Fruit fly (Drosophila melanogaster) whole organism, embryonic: Measurements from ENCODE around the gene Ctr1A.
A peak's percentile ranks its signal among the peaks of the same experiment; 100 is the strongest.

ENCODE experiments used
- ATbp ChIP-seq: fragments of 200-800 bp; sonication (Bioruptor generic); optimal IDR thresholded peaks from 2 replicates; lab custom pipeline; 2017; ENCODE audit warnings: missing biosample characterization, mild to moderate bottlenecking, missing genetic modification characterization, missing genetic modification reagents
- Bgb ChIP-seq: fragments of 200-800 bp; sonication (Bioruptor generic); IDR thresholded peaks from 2 replicates; pipeline ENCODE4 v1.3.6; 2022; ENCODE audit warnings: missing biosample characterization, missing genetic modification characterization; ENCODE audit not compliant: partially characterized antibody
- C15 ChIP-seq: fragments of 200-800 bp; sonication (Bioruptor generic); IDR thresholded peaks from 3 replicates; pipeline ENCODE4 v1.3.6; 2022; ENCODE audit warnings: missing biosample characterization, missing genetic modification characterization
- CG10565 ChIP-seq: fragments of 200-800 bp; sonication (Bioruptor generic); optimal IDR thresholded peaks from 3 replicates; lab custom pipeline; 2016; ENCODE audit warnings: missing biosample characterization, mild to moderate bottlenecking, missing genetic modification characterization
- CG10654 ChIP-seq: fragments of 200-800 bp; sonication (Bioruptor generic); optimal IDR thresholded peaks from 2 replicates; lab custom pipeline; 2016; ENCODE audit warnings: missing biosample characterization, missing genetic modification characterization
- CG11093 ChIP-seq: fragments of 200-800 bp; sonication (Bioruptor generic); IDR thresholded peaks from 3 replicates; pipeline ENCODE4 v1.3.6; 2022; ENCODE audit warnings: missing biosample characterization, missing genetic modification characterization
- CG11695 ChIP-seq: fragments of 200-800 bp; sonication (Bioruptor generic); IDR thresholded peaks from 3 replicates; pipeline ENCODE4 v1.3.6; 2022; ENCODE audit warnings: missing biosample characterization, missing genetic modification characterization
- CG14050 ChIP-seq: fragments of 200-800 bp; sonication (Bioruptor generic); IDR thresholded peaks from 3 replicates; pipeline ENCODE4 v1.3.6; 2022; ENCODE audit warnings: missing biosample characterization, missing genetic modification characterization
- CG14965 ChIP-seq: fragments of 200-800 bp; sonication (Bioruptor generic); optimal IDR thresholded peaks from 2 replicates; lab custom pipeline; 2016; ENCODE audit warnings: missing biosample characterization, missing genetic modification characterization, borderline replicate concordance
- CG17568 ChIP-seq: fragments of 200-800 bp; sonication (Bioruptor generic); optimal IDR thresholded peaks from 2 replicates; lab custom pipeline; 2018; ENCODE audit warnings: missing biosample characterization, mild to moderate bottlenecking, missing genetic modification characterization, moderate library complexity
- CG18011 ChIP-seq: fragments of 200-800 bp; sonication (Bioruptor generic); optimal IDR thresholded peaks from 2 replicates; lab custom pipeline; 2017; ENCODE audit warnings: missing biosample characterization, missing genetic modification characterization, mild to moderate bottlenecking, moderate library complexity, missing genotype
- CG2199 ChIP-seq: fragments of 200-800 bp; sonication (Bioruptor generic); IDR thresholded peaks from 3 replicates; pipeline ENCODE4 v1.3.6; 2022; ENCODE audit warnings: missing biosample characterization, missing genetic modification characterization
- CG2678 ChIP-seq: fragments of 200-800 bp; sonication (Bioruptor generic); optimal IDR thresholded peaks from 3 replicates; lab custom pipeline; 2019; ENCODE audit warnings: missing biosample characterization, mild to moderate bottlenecking, missing genetic modification characterization, moderate library complexity
- CG3065 ChIP-seq: fragments of 200-800 bp; sonication (Bioruptor generic); optimal IDR thresholded peaks from 2 replicates; lab custom pipeline; 2016; ENCODE audit warnings: missing biosample characterization, missing genetic modification characterization
- CG3995 ChIP-seq: fragments of 200-800 bp; sonication (Bioruptor generic); optimal IDR thresholded peaks from 3 replicates; lab custom pipeline; 2016; ENCODE audit warnings: missing biosample characterization, missing genetic modification characterization
- CG6272 ChIP-seq: fragments of 200-800 bp; sonication (Bioruptor generic); IDR thresholded peaks from 2 replicates; pipeline ENCODE4 v1.3.6; 2022; ENCODE audit warnings: missing biosample characterization, missing genetic modification characterization
- CG8281 ChIP-seq: fragments of 200-800 bp; sonication (Bioruptor generic); optimal IDR thresholded peaks from 2 replicates; lab custom pipeline; 2018; ENCODE audit warnings: missing biosample characterization, mild to moderate bottlenecking, missing genetic modification characterization, moderate library complexity
- D19A ChIP-seq: fragments of 200-800 bp; optimal IDR thresholded peaks from 3 replicates; lab custom pipeline; 2019; ENCODE audit warnings: missing biosample characterization, mild to moderate bottlenecking, missing genetic modification characterization, moderate library complexity
- Dek ChIP-seq: fragments of 200-800 bp; sonication (Bioruptor generic); optimal IDR thresholded peaks from 3 replicates; lab custom pipeline; 2019; ENCODE audit warnings: missing biosample characterization, mild to moderate bottlenecking, missing genetic modification characterization, moderate library complexity
- E2f2 ChIP-seq: fragments of 200-800 bp; sonication (Bioruptor generic); IDR thresholded peaks from 2 replicates; pipeline ENCODE4 v1.3.6; 2022; ENCODE audit warnings: missing biosample characterization, missing genetic modification characterization
- ERR ChIP-seq: fragments of 200-800 bp; sonication (Bioruptor generic); optimal IDR thresholded peaks from 2 replicates; lab custom pipeline; 2016; ENCODE audit warnings: missing biosample characterization, missing genetic modification characterization
- Fer1 ChIP-seq: fragments of 200-800 bp; sonication (Bioruptor generic); optimal IDR thresholded peaks from 2 replicates; lab custom pipeline; 2017; ENCODE audit warnings: missing biosample characterization, mild to moderate bottlenecking, missing genetic modification characterization
- Hr78 ChIP-seq, 2 experiments: fragments of 200-800 bp in 1 of 2; fragments of >200 bp in 1 of 2; sonication (Bioruptor generic) in 1 of 2; optimal IDR thresholded peaks; 2 replicates each; lab custom pipeline; 2017 to 2019; ENCODE audit warnings: missing biosample characterization in 2 of 2, missing genetic modification characterization in 2 of 2, mild to moderate bottlenecking in 1 of 2, moderate library complexity in 1 of 2
- Jarid2 ChIP-seq: fragments of 200-800 bp; sonication (Bioruptor generic); optimal IDR thresholded peaks from 3 replicates; lab custom pipeline; 2017; ENCODE audit warnings: mild to moderate bottlenecking, missing biosample characterization, missing genetic modification reagents, missing genetic modification characterization
- Mad ChIP-seq: fragments of 200-800 bp; sonication (Bioruptor generic); optimal IDR thresholded peaks from 2 replicates; lab custom pipeline; 2016; ENCODE audit warnings: missing biosample characterization, missing genetic modification characterization
- Pdp1 ChIP-seq, 2 experiments: fragments of 200-800 bp; sonication (Bioruptor generic); optimal IDR thresholded peaks; 3 replicates each; lab custom pipeline; 2016; ENCODE audit warnings: missing biosample characterization in 2 of 2, missing genetic modification characterization in 2 of 2, mild to moderate bottlenecking in 1 of 2, moderate library complexity in 1 of 2
- Sin3A ChIP-seq: fragments of >200 bp; optimal IDR thresholded peaks from 2 replicates; lab custom pipeline; 2018
- Usf ChIP-seq: fragments of 200-800 bp; sonication (Bioruptor generic); optimal IDR thresholded peaks from 2 replicates; lab custom pipeline; 2017; ENCODE audit warnings: missing genotype, missing biosample characterization, missing genetic modification characterization
- Xbp1 ChIP-seq: fragments of 200-800 bp; sonication (Bioruptor generic); optimal IDR thresholded peaks from 3 replicates; lab custom pipeline; 2016; ENCODE audit warnings: missing biosample characterization, mild to moderate bottlenecking, missing genetic modification characterization
- al ChIP-seq: fragments of 200-800 bp; sonication (Bioruptor generic); IDR thresholded peaks from 2 replicates; pipeline ENCODE4 v1.3.6; 2022; ENCODE audit warnings: missing biosample characterization, missing genetic modification characterization
- ase ChIP-seq: fragments of 200-800 bp; sonication (Bioruptor generic); IDR thresholded peaks from 3 replicates; pipeline ENCODE4 v1.3.6; 2022; ENCODE audit warnings: missing biosample characterization, missing genetic modification characterization
- caup ChIP-seq: fragments of 200-800 bp; sonication (Bioruptor generic); optimal IDR thresholded peaks from 3 replicates; lab custom pipeline; 2017; ENCODE audit warnings: missing biosample characterization, mild to moderate bottlenecking, missing genetic modification characterization, moderate library complexity; ENCODE audit not compliant: severe bottlenecking
- chif ChIP-seq, 2 experiments: fragments of 200-800 bp; sonication (Bioruptor generic); optimal IDR thresholded peaks; 3 replicates each; lab custom pipeline; 2016; ENCODE audit warnings: missing biosample characterization in 2 of 2, missing genetic modification characterization in 2 of 2
- chinmo ChIP-seq: fragments of 200-800 bp; sonication (Bioruptor generic); IDR thresholded peaks from 4 replicates; pipeline ENCODE4 v1.3.6; 2022; ENCODE audit warnings: missing biosample characterization, missing genetic modification characterization; ENCODE audit not compliant: partially characterized antibody
- ci ChIP-seq: fragments of 200-800 bp; sonication (Bioruptor generic); IDR thresholded peaks from 3 replicates; pipeline ENCODE4 v1.3.6; 2022; ENCODE audit warnings: missing biosample characterization, missing genetic modification characterization
- fd3F ChIP-seq: fragments of 200-800 bp; sonication (Bioruptor generic); optimal IDR thresholded peaks from 2 replicates; lab custom pipeline; 2018; ENCODE audit warnings: missing biosample characterization, mild to moderate bottlenecking, missing genetic modification characterization, moderate library complexity
- fd96Cb ChIP-seq: fragments of 200-800 bp; sonication (Bioruptor generic); optimal IDR thresholded peaks from 2 replicates; lab custom pipeline; 2018; ENCODE audit warnings: missing biosample characterization, mild to moderate bottlenecking, missing genetic modification characterization, moderate library complexity
- ham ChIP-seq: fragments of 200-800 bp; sonication (Bioruptor generic); IDR thresholded peaks from 2 replicates; pipeline ENCODE4 v1.3.6; 2022; ENCODE audit warnings: missing biosample characterization, missing genetic modification characterization
- kni ChIP-seq: fragments of 200-800 bp; sonication (Bioruptor generic); optimal IDR thresholded peaks from 3 replicates; lab custom pipeline; 2017; ENCODE audit warnings: mild to moderate bottlenecking, missing biosample characterization, missing genetic modification reagents, missing genetic modification characterization
- org-1 ChIP-seq: fragments of 200-800 bp; sonication (Bioruptor generic); optimal IDR thresholded peaks from 2 replicates; lab custom pipeline; 2017; ENCODE audit warnings: missing biosample characterization, missing genetic modification characterization
- pan ChIP-seq, 4 experiments: fragments of >200 bp in 3 of 4; fragments of 200-800 bp in 1 of 4; sonication (Bioruptor generic) in 1 of 4; optimal IDR thresholded peaks in 3 of 4; IDR thresholded peaks in 1 of 4; 2 replicates each; pipeline versions ENCODE4 v1.3.6 to Lab custom; 2017 to 2022; ENCODE audit warnings: missing biosample characterization in 2 of 4, missing genetic modification characterization in 2 of 4, mixed read lengths in 1 of 4
- rib ChIP-seq: fragments of 200-800 bp; sonication (Bioruptor generic); IDR thresholded peaks from 2 replicates; pipeline ENCODE4 v1.3.6; 2022; ENCODE audit warnings: missing biosample characterization, missing genetic modification characterization
- sima ChIP-seq: fragments of 200-800 bp; sonication (Bioruptor generic); optimal IDR thresholded peaks from 2 replicates; lab custom pipeline; 2016; ENCODE audit warnings: missing biosample characterization, missing genetic modification characterization
- sob ChIP-seq: fragments of 200-800 bp; sonication (Bioruptor generic); IDR thresholded peaks from 2 replicates; pipeline ENCODE4 v1.3.6; 2022; ENCODE audit warnings: missing biosample characterization, missing genetic modification characterization
- tll ChIP-seq, 2 experiments: fragments of 200-800 bp in 1 of 2; fragments of >200 bp in 1 of 2; sonication (Bioruptor generic) in 1 of 2; optimal IDR thresholded peaks; 2 replicates each; lab custom pipeline; 2017 to 2019; ENCODE audit warnings: missing biosample characterization in 2 of 2, missing genetic modification characterization in 2 of 2, mild to moderate bottlenecking in 1 of 2, moderate library complexity in 1 of 2
- tna ChIP-seq: fragments of 200-800 bp; sonication (Bioruptor generic); IDR thresholded peaks from 2 replicates; pipeline ENCODE4 v1.3.6; 2022; ENCODE audit warnings: missing biosample characterization, missing genetic modification characterization; ENCODE audit not compliant: partially characterized antibody
- ttk ChIP-seq: fragments of 200-800 bp; sonication (Bioruptor generic); IDR thresholded peaks from 2 replicates; pipeline ENCODE4 v2.1.2; 2022; ENCODE audit warnings: missing biosample characterization, missing genetic modification characterization
- tx ChIP-seq: fragments of 200-800 bp; sonication (Bioruptor generic); optimal IDR thresholded peaks from 2 replicates; lab custom pipeline; 2016; ENCODE audit warnings: missing biosample characterization, missing genetic modification characterization

Gene Ctr1A

DNA sequence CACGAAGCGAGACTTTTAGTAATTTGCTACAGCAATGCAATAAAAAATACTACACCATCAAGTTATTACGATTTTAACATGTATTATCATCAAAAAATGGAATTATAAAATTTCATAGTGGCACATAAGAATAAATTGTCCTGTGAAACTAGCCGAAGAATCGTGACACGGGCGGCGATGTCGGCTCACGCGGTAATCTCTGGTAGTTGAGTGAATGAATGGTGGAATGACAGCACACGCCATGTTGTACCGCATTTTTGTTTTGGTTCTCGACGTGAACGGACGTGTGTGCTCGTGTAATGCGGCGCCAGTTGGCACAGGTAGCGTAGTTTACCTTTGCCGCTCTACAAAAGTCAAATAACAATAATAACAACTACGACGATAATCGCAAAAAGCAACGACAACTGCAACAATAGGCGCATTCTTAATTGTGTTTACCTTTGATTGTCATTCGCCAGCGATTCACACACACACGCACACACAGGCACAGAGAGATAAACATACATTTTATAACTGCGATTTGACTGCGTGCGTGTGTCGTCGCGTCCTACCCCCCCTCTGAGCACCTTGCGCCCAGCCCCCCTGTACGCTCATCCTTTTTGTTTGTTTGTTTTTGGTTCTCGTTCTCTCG is 37.9 kb downstream of the Ctr1A start, which contains the start of gene CG14441 (continued):
- peak; percentile 19 for TF ChIP-seq ATbp
- TF ChIP-seq CG17568 (GFP tag; lab: Kevin White, UChicago), result peak; percentile 82
- 0 out of 3 replicates have a peak, but pooled peaks have one; percentile 21 for TF ChIP-seq ase (GFP tag; lab: Robert Waterston, UW)
- no peak for TF ChIP-seq Usf (GFP tag; lab: Kevin White, UChicago)
- no peak for TF ChIP-seq rib (GFP tag; lab: Robert Waterston, UW)
- TF ChIP-seq CG10565, result no peak
- no peak for TF ChIP-seq CG10654 (GFP tag; lab: Kevin White, UChicago)
- peak; percentile 86 for TF ChIP-seq Fer1 (GFP tag; lab: Kevin White, UChicago)
- 0 out of 3 replicates have a peak, but pooled peaks have one; percentile 20 for TF ChIP-seq CG2199 (GFP tag; lab: Robert Waterston, UW)
- TF ChIP-seq Dek (tag; lab: Kevin White, UChicago), result peak; percentile 52
- TF ChIP-seq CG11093 (GFP tag; lab: Robert Waterston, UW), result no peak
- peak; percentile 34 for TF ChIP-seq D19A
- TF ChIP-seq sob (GFP tag; lab: Robert Waterston, UW), result 0 out of 2 replicates have a peak, but pooled peaks have one; percentile 34
- no peak for TF ChIP-seq sima (GFP tag; lab: Kevin White, UChicago)
- TF ChIP-seq CG3995, result no peak
- peak; percentile 0 for TF ChIP-seq CG18011 (GFP tag; lab: Kevin White, UChicago)
- peak; percentile 16 to 30 for TF ChIP-seq Pdp1 (GFP tag; optimal IDR thresholded peaks at IDR 0.05; lab: Kevin White, UChicago)
- TF ChIP-seq org-1 (GFP tag; lab: Kevin White, UChicago), result peak; percentile 30
- peak; percentile 66; the same call in 1 of the 3 replicates for TF ChIP-seq ci (GFP tag; lab: Robert Waterston, UW)
- no peak for TF ChIP-seq CG14050
- no peak for TF ChIP-seq CG3065 (GFP tag; lab: Kevin White, UChicago)
- TF ChIP-seq Sin3A (lab: Kevin White, UChicago), result no peak
- peak; percentile 97 for TF ChIP-seq CG8281
- peak; percentile 83 for TF ChIP-seq Jarid2 (GFP tag; lab: Kevin White, UChicago)
- peak; percentile 95 for TF ChIP-seq Bgb (GFP tag; lab: Robert Waterston, UW)
- no peak for TF ChIP-seq al (GFP tag; lab: Robert Waterston, UW)
- peak; percentile 62 for TF ChIP-seq CG2678 (tag; lab: Kevin White, UChicago)
- TF ChIP-seq caup, result peak; percentile 80
- TF ChIP-seq Mad (GFP tag; lab: Kevin White, UChicago), result peak; percentile 52
- peak; percentile 54 for TF ChIP-seq kni
- TF ChIP-seq chif (GFP tag; optimal IDR thresholded peaks at IDR 0.05; lab: Kevin White, UChicago), result no peak
- TF ChIP-seq Hr78 (GFP tag; optimal IDR thresholded peaks at IDR 0.05; lab: Kevin White, UChicago), result no peak
- TF ChIP-seq ham (GFP tag; lab: Robert Waterston, UW), result no peak
- TF ChIP-seq Xbp1 (GFP tag; lab: Kevin White, UChicago), result peak; percentile 8
- TF ChIP-seq C15, result no peak
- TF ChIP-seq CG11695 (GFP tag; lab: Robert Waterston, UW), result no peak
- peak; percentile 98 for TF ChIP-seq chinmo (GFP tag; lab: Robert Waterston, UW)
- no peak for TF ChIP-seq tx (GFP tag; lab: Kevin White, UChicago)
- TF ChIP-seq pan (optimal IDR thresholded peaks at IDR 0.05; lab: Kevin White, UChicago), result no peak
- peak in 1 of 2 experiments; percentile 23 for TF ChIP-seq pan (GFP tag; optimal IDR thresholded peaks at IDR 0.05 in 1 of 2, IDR thresholded peaks at IDR 0.05 in 1 of 2)
- TF ChIP-seq fd3F (GFP tag; lab: Kevin White, UChicago), result no peak
- peak in 1 of 2 experiments; percentile 77 for TF ChIP-seq tll (GFP tag; optimal IDR thresholded peaks at IDR 0.05; lab: Kevin White, UChicago)
- no peak; the same call in 1 of the 2 replicates for TF ChIP-seq CG6272
- TF ChIP-seq tna (GFP tag; lab: Robert Waterston, UW), result peak; percentile 95
- TF ChIP-seq fd96Cb, result no peak
- no peak for TF ChIP-seq ttk (GFP tag; lab: Robert Waterston, UW)
- TF ChIP-seq ERR (GFP tag; lab: Kevin White, UChicago), result peak; percentile 55
- peak; percentile 30; the same call in 1 of the 2 replicates for TF ChIP-seq E2f2 (GFP tag; lab: Robert Waterston, UW)
- TF ChIP-seq CG14965, result no peak
